Worm (Caenorhabditis elegans): ENCODE measurements around the gene rbm-34.

Gene rbm-34

ce11 chrIV:12114498-12114897 is 29.3 kb downstream of the rbm-34 start (continued):
- TF ChIP-seq grh-1 (GFP tag; IDR thresholded peaks at IDR 0.05) (no peak), nhr-11 (tag; optimal IDR thresholded peaks at IDR 0.05) (no peak), vab-15 (tag; optimal IDR thresholded peaks at IDR 0.05) (no peak), zip-4 (GFP tag; optimal IDR thresholded peaks at IDR 0.05) (no peak), rnt-1 (tag; optimal IDR thresholded peaks at IDR 0.05) (peak; percentile 28), nhr-19 (GFP tag; conservative IDR thresholded peaks at IDR 0.05) (no peak), nhr-12 (tag; optimal IDR thresholded peaks at IDR 0.05) (no peak), pag-3 (tag; optimal IDR thresholded peaks at IDR 0.05; ENCODE audit: borderline replicate concordance, insufficient read depth) (no peak), ztf-11 (tag; optimal IDR thresholded peaks at IDR 0.05) (no peak), lsy-2 (tag; optimal IDR thresholded peaks at IDR 0.05) (peak in 1 of 2 experiments; percentile 45), F16B12.6 (tag; optimal IDR thresholded peaks at IDR 0.05) (no peak), alr-1 (tag; optimal IDR thresholded peaks at IDR 0.05; ENCODE audit: borderline replicate concordance) (no peak), fos-1 (tag; optimal IDR thresholded peaks at IDR 0.05) (no peak), nhr-237 (tag; optimal IDR thresholded peaks at IDR 0.05) (no peak), tlp-1 (tag; optimal IDR thresholded peaks at IDR 0.05) (no peak), nhr-85 (tag) (no peak), fkh-8 (tag; optimal IDR thresholded peaks at IDR 0.05) (no peak), skn-1 (tag; optimal IDR thresholded peaks at IDR 0.05) (no peak), mep-1 (tag; optimal IDR thresholded peaks at IDR 0.05) (no peak), nhr-84 (tag; optimal IDR thresholded peaks at IDR 0.05) (no peak), unc-30 (tag; optimal IDR thresholded peaks at IDR 0.05) (no peak), lin-13 (GFP tag; optimal IDR thresholded peaks at IDR 0.05) (no peak), tbx-2 (tag; optimal IDR thresholded peaks at IDR 0.05) (peak; percentile 19), snu-23 (GFP tag; optimal IDR thresholded peaks at IDR 0.05) (peak; percentile 28), ets-5 (GFP tag; IDR thresholded peaks at IDR 0.05) (no peak), elt-3 (tag; optimal IDR thresholded peaks at IDR 0.05) (no peak), ces-1 (GFP tag; optimal IDR thresholded peaks at IDR 0.05) (no peak), ceh-88 (GFP tag; IDR thresholded peaks at IDR 0.05) (no peak), fkh-10 (GFP tag; optimal IDR thresholded peaks at IDR 0.05) (peak; percentile 76), nhr-76 (tag; optimal IDR thresholded peaks at IDR 0.05) (no peak), nhr-71 (tag; optimal IDR thresholded peaks at IDR 0.05) (peak; percentile 51), aha-1 (tag; optimal IDR thresholded peaks at IDR 0.05) (no peak), nhr-90 (tag; optimal IDR thresholded peaks at IDR 0.05; ENCODE audit: poor library complexity) (no peak), hlh-17 (GFP tag; optimal IDR thresholded peaks at IDR 0.05; ENCODE audit: borderline replicate concordance) (no peak), unc-98 (GFP tag; IDR thresholded peaks at IDR 0.05) (no peak), hlh-4 (tag; optimal IDR thresholded peaks at IDR 0.05) (no peak), egl-13 (tag; optimal IDR thresholded peaks at IDR 0.05) (no peak)

ce11 chrIV:12120536-12120935 is 35.3 kb downstream of the rbm-34 start:
- TF ChIP-seq lin-14 (GFP tag; optimal IDR thresholded peaks at IDR 0.05) (no peak), efl-1 (optimal IDR thresholded peaks at IDR 0.05) (no peak), efl-1 (GFP tag; optimal IDR thresholded peaks at IDR 0.05 in 1 of 2) (peak in 1 of 2 experiments; percentile 38), nhr-28 (tag; optimal IDR thresholded peaks at IDR 0.05) (no peak)

DNA sequence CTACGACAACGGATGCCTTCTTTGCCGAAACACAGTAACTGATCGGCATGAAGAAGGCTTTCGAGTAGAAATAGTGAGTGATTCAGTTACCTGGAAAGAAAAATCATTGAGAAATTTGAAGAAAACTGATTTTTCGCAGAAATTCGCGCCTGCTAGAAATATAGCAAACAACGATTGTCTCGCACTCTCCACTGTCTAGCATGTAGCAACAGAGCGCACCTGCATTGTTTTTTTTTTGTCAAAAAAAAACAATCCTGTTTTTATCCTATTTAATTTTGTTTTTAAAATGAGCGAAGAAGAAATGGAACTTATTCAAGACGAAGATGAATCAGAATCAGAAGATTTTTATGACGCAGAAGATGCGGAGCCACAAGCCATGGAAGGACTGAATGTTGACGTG is 35.9 kb downstream of the rbm-34 start, which contains the start of the genes ddb-1 and M18.6:
Gene ddb-1 (minus strand): TSS at position 90 of the 400 bp plus-strand sequence.
Gene M18.6 (plus strand): TSS at position 235 of the 400 bp plus-strand sequence.
- peak; percentile 2 for TF ChIP-seq lin-13 (GFP tag; optimal IDR thresholded peaks at IDR 0.05)
- no peak for TF ChIP-seq xbp-1 (tag; optimal IDR thresholded peaks at IDR 0.05)
- peak; percentile 36 to 54 for TF ChIP-seq efl-1 (optimal IDR thresholded peaks at IDR 0.05)
- TF ChIP-seq efl-1 (GFP tag; optimal IDR thresholded peaks at IDR 0.05 in 1 of 2), result peak; percentile 56 to 92
- no peak for TF ChIP-seq elt-3 (tag; optimal IDR thresholded peaks at IDR 0.05)
- no peak for TF ChIP-seq nhr-20 (tag; optimal IDR thresholded peaks at IDR 0.05)
- TF ChIP-seq nhr-11 (tag; optimal IDR thresholded peaks at IDR 0.05), result no peak
- no peak for TF ChIP-seq fkh-4 (tag; optimal IDR thresholded peaks at IDR 0.05; ENCODE audit: borderline replicate concordance)
- no peak for TF ChIP-seq nhr-12 (tag; optimal IDR thresholded peaks at IDR 0.05)
- no peak for TF ChIP-seq ztf-11 (tag; optimal IDR thresholded peaks at IDR 0.05)
- no peak for TF ChIP-seq nhr-84 (tag; optimal IDR thresholded peaks at IDR 0.05)
- TF ChIP-seq pqm-1 (tag; optimal IDR thresholded peaks at IDR 0.05), result no peak
- peak; percentile 2 for TF ChIP-seq F16B12.6 (tag; optimal IDR thresholded peaks at IDR 0.05)
- no peak for TF ChIP-seq unc-86 (tag; optimal IDR thresholded peaks at IDR 0.05)
- peak; percentile 65 for TF ChIP-seq mep-1 (tag; optimal IDR thresholded peaks at IDR 0.05)
- peak in 2 of 3 experiments; percentile 33 to 57 for TF ChIP-seq dpl-1 (GFP tag; optimal IDR thresholded peaks at IDR 0.05)
- no peak for TF ChIP-seq irx-1 (tag; optimal IDR thresholded peaks at IDR 0.05)
- TF ChIP-seq lin-15B (tag; optimal IDR thresholded peaks at IDR 0.05), result peak; percentile 16
- TF ChIP-seq nhr-71 (tag; optimal IDR thresholded peaks at IDR 0.05), result peak; percentile 24
- TF ChIP-seq C04F5.9 (tag; optimal IDR thresholded peaks at IDR 0.05), result no peak
- TF ChIP-seq lsy-2 (tag; optimal IDR thresholded peaks at IDR 0.05), result peak in 1 of 2 experiments; percentile 69
- no peak for TF ChIP-seq grh-1 (GFP tag; IDR thresholded peaks at IDR 0.05)
- no peak for TF ChIP-seq lin-14 (GFP tag; optimal IDR thresholded peaks at IDR 0.05)

All from whole organism, L1 larva.